Worm (Caenorhabditis elegans) whole organism, L1 larva: Measurements from ENCODE around the gene mop-25.2.

Experiments used
- ceh-90 ChIP-seq: sonication (generic microtip); optimal IDR thresholded peaks from 2 replicates; lab custom pipeline; 2016; ENCODE audit warnings: missing genetic modification characterization, missing compliant biosample characterization
- dpl-1 ChIP-seq, 3 experiments: fragments of 150-350 bp in 2 of 3; sonication (generic microtip) in 1 of 3; optimal IDR thresholded peaks; 2 replicates each; lab custom pipeline; 2014 to 2017; ENCODE audit warnings: missing biosample characterization in 3 of 3, missing genetic modification characterization in 3 of 3, missing genetic modification reagents in 3 of 3
- egl-27 ChIP-seq, 2 experiments: fragments of 150-350 bp in 1 of 2; sonication (generic microtip); optimal IDR thresholded peaks; 3 replicates each; lab custom pipeline; 2017 to 2018; ENCODE audit warnings: missing biosample characterization in 2 of 2, missing genetic modification characterization in 2 of 2, missing genetic modification reagents in 2 of 2
- elt-2 ChIP-seq: sonication (generic microtip); optimal IDR thresholded peaks from 2 replicates; lab custom pipeline; 2016; ENCODE audit warnings: missing genetic modification characterization, mild to moderate bottlenecking, inconsistent platforms, missing compliant biosample characterization, missing genetic modification reagents
- hlh-4 ChIP-seq: sonication (generic microtip); optimal IDR thresholded peaks from 2 replicates; lab custom pipeline; 2016; ENCODE audit warnings: mild to moderate bottlenecking, missing genetic modification characterization, missing compliant biosample characterization
- jun-1 ChIP-seq: fragments of 150-350 bp; optimal IDR thresholded peaks from 2 replicates; lab custom pipeline; 2014; ENCODE audit warnings: missing biosample characterization, missing genetic modification reagents, missing genetic modification characterization
- lin-15B ChIP-seq: fragments of 150-350 bp; sonication (generic microtip); optimal IDR thresholded peaks from 3 replicates; lab custom pipeline; 2014; ENCODE audit warnings: missing biosample characterization, missing genetic modification characterization
- lsy-2 ChIP-seq, 2 experiments: fragments of 150-350 bp; optimal IDR thresholded peaks; 2 replicates each; lab custom pipeline; 2014; ENCODE audit warnings: missing biosample characterization in 2 of 2, missing genetic modification characterization in 2 of 2
- nhr-77 ChIP-seq: fragments of 150-350 bp; optimal IDR thresholded peaks from 2 replicates; lab custom pipeline; 2014; ENCODE audit warnings: missing biosample characterization, missing genetic modification characterization
- nhr-90 ChIP-seq: sonication (generic microtip); optimal IDR thresholded peaks from 2 replicates; lab custom pipeline; 2016; ENCODE audit warnings: mild to moderate bottlenecking, missing genetic modification characterization, missing compliant biosample characterization; ENCODE audit not compliant: poor library complexity
- snpc-4 ChIP-seq: fragments of 150-350 bp; optimal IDR thresholded peaks from 2 replicates; lab custom pipeline; 2014; ENCODE audit warnings: missing biosample characterization, missing genetic modification characterization

DNA sequence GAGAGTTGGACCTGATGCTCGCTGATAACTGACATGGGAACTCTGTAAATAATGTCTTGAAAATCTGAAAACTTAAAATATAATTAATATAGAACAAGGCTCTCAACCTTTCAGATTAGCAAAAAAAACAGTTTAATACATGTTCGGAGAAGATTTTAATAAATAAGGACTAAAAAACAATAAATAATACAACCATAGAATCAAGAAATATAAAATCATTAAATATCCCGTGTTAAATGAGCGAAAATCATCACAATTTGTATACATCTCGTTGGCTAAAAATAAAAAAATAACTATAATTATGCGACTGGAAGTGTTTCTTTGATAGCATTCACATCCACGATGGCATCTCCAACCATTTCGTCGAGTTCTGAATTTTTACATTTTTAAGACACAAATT lies 1.2 kb upstream of the mop-25.2 start, which contains the start of gene Y53C12A.10:
- no peak for TF ChIP-seq nhr-77
- TF ChIP-seq dpl-1 (GFP tag; optimal IDR thresholded peaks at IDR 0.05; lab: Kevin White, UChicago) = no peak
- TF ChIP-seq lsy-2 (tag; optimal IDR thresholded peaks at IDR 0.05; lab: Kevin White, UChicago) = no peak
- no peak for TF ChIP-seq egl-27 (tag; optimal IDR thresholded peaks at IDR 0.05; lab: Kevin White, UChicago)
- TF ChIP-seq nhr-90 (tag; lab: Kevin White, UChicago) = no peak
- TF ChIP-seq ceh-90 (tag; lab: Kevin White, UChicago) = no peak
- TF ChIP-seq lin-15B (tag; lab: Kevin White, UChicago) = no peak
- TF ChIP-seq jun-1 (tag; lab: Kevin White, UChicago) = no peak
- no peak for TF ChIP-seq hlh-4
- no peak for TF ChIP-seq snpc-4 (tag; lab: Kevin White, UChicago)
- TF ChIP-seq elt-2 (tag; lab: Kevin White, UChicago) = no peak
